Worm (Caenorhabditis elegans) whole organism, young adult: ENCODE data around the gene sun-1.

Experiments
- C17E4.6 ChIP-seq: fragments of 200-800 bp; sonication (Bioruptor generic); IDR thresholded peaks from 2 replicates; pipeline ENCODE4 v1.3.6; 2022; ENCODE audit warnings: missing genetic modification reagents, missing genetic modification characterization, missing compliant biosample characterization
- F39B2.1 ChIP-seq: fragments of 200-800 bp; sonication (Bioruptor generic); IDR thresholded peaks from 2 replicates; pipeline ENCODE4 v1.3.6; 2022; ENCODE audit warnings: missing genetic modification reagents, missing genetic modification characterization, missing compliant biosample characterization
- F49E8.2 ChIP-seq: sonication (generic microtip); optimal IDR thresholded peaks from 3 replicates; lab custom pipeline; 2017; ENCODE audit warnings: missing genetic modification characterization, mild to moderate bottlenecking, missing compliant biosample characterization, antibody characterized with exemption, moderate library complexity; ENCODE audit not compliant: insufficient read depth
- Y53F4B.3 ChIP-seq: fragments of 200-800 bp; sonication (Bioruptor generic); IDR thresholded peaks from 2 replicates; pipeline ENCODE4 v1.3.6; 2022; ENCODE audit warnings: missing genetic modification reagents, missing genetic modification characterization, missing compliant biosample characterization
- ama-1 ChIP-seq, 3 experiments: fragments of 150-350 bp in 1 of 3; sonication (generic microtip) in 2 of 3; optimal IDR thresholded peaks; 2 replicates each; lab custom pipeline; 2014 to 2018; ENCODE audit warnings: missing biosample characterization in 2 of 3, missing genetic modification characterization in 2 of 3, missing genetic modification reagents in 2 of 3
- aptf-2 ChIP-seq: fragments of 200-800 bp; sonication (Bioruptor generic); conservative IDR thresholded peaks from 2 replicates; pipeline ENCODE4 v1.3.6; 2022; ENCODE audit warnings: missing genetic modification reagents, missing genetic modification characterization, missing compliant biosample characterization
- cebp-1 ChIP-seq, 2 experiments: fragments of 200-800 bp in 1 of 2; sonication (Bioruptor generic) in 1 of 2; sonication (generic microtip) in 1 of 2; IDR thresholded peaks in 1 of 2; optimal IDR thresholded peaks in 1 of 2; 2 replicates each; pipeline versions ENCODE4 v1.3.6 to Lab custom; 2017 to 2022; ENCODE audit warnings: missing compliant biosample characterization in 2 of 2, missing genetic modification characterization in 2 of 2, mild to moderate bottlenecking in 1 of 2, missing genetic modification reagents in 1 of 2, moderate library complexity in 1 of 2
- cebp-2 ChIP-seq: fragments of 200-800 bp; sonication (Bioruptor generic); IDR thresholded peaks from 2 replicates; pipeline ENCODE4 v1.3.6; 2022; ENCODE audit warnings: missing genetic modification characterization, missing compliant biosample characterization
- ceh-100 ChIP-seq: fragments of 200-800 bp; sonication (Bioruptor generic); IDR thresholded peaks from 2 replicates; pipeline ENCODE4 v1.3.6; 2022; ENCODE audit warnings: missing genetic modification reagents, missing genetic modification characterization, missing compliant biosample characterization
- ceh-79 ChIP-seq: sonication (generic microtip); optimal IDR thresholded peaks from 2 replicates; lab custom pipeline; 2017; ENCODE audit warnings: mild to moderate bottlenecking, missing genetic modification characterization, missing compliant biosample characterization
- ceh-91 ChIP-seq: fragments of 200-800 bp; sonication (Bioruptor generic); IDR thresholded peaks from 2 replicates; pipeline ENCODE4 v1.3.6; 2022; ENCODE audit warnings: missing genetic modification reagents, missing genetic modification characterization, missing compliant biosample characterization
- die-1 ChIP-seq: sonication (generic microtip); optimal IDR thresholded peaks from 2 replicates; lab custom pipeline; 2016; ENCODE audit warnings: missing genotype, mild to moderate bottlenecking, missing genetic modification characterization, missing compliant biosample characterization
- egl-44 ChIP-seq: fragments of 200-800 bp; sonication (Bioruptor generic); IDR thresholded peaks from 2 replicates; pipeline ENCODE4 v1.3.6; 2022; ENCODE audit warnings: missing genetic modification reagents, missing genetic modification characterization, missing compliant biosample characterization
- egrh-3 ChIP-seq: fragments of 200-800 bp; sonication (Bioruptor generic); IDR thresholded peaks from 2 replicates; pipeline ENCODE4 v1.3.6; 2022; ENCODE audit warnings: missing genetic modification reagents, missing genetic modification characterization, missing compliant biosample characterization
- ekl-4 ChIP-seq: fragments of 200-800 bp; sonication (Bioruptor generic); IDR thresholded peaks from 2 replicates; pipeline ENCODE4 v1.3.6; 2022; ENCODE audit warnings: missing genetic modification reagents, missing genetic modification characterization, missing compliant biosample characterization
- ets-4 ChIP-seq: fragments of 200-800 bp; sonication (Bioruptor generic); optimal IDR thresholded peaks from 2 replicates; lab custom pipeline; 2018; ENCODE audit warnings: mild to moderate bottlenecking, missing genetic modification characterization, missing compliant biosample characterization
- fkh-3 ChIP-seq: sonication (generic microtip); optimal IDR thresholded peaks from 2 replicates; lab custom pipeline; 2016; ENCODE audit warnings: mild to moderate bottlenecking, missing genetic modification characterization, missing compliant biosample characterization
- hlh-12 ChIP-seq: sonication (generic microtip); optimal IDR thresholded peaks from 2 replicates; lab custom pipeline; 2016; ENCODE audit warnings: missing genetic modification characterization, missing compliant biosample characterization
- hlh-26 ChIP-seq: fragments of 200-800 bp; sonication (Bioruptor generic); conservative IDR thresholded peaks from 2 replicates; pipeline ENCODE4 v1.3.6; 2022; ENCODE audit warnings: missing genetic modification reagents, missing genetic modification characterization, missing compliant biosample characterization
- hsf-1 ChIP-seq: fragments of 200-800 bp; sonication (Bioruptor generic); IDR thresholded peaks from 2 replicates; pipeline ENCODE4 v1.3.6; 2022; ENCODE audit warnings: missing genetic modification reagents, missing genetic modification characterization, missing compliant biosample characterization
- let-607 ChIP-seq, 2 experiments: fragments of 200-800 bp in 1 of 2; sonication (Bioruptor generic) in 1 of 2; sonication (generic microtip) in 1 of 2; optimal IDR thresholded peaks; 2 replicates each; lab custom pipeline; 2016 to 2018; ENCODE audit warnings: mild to moderate bottlenecking in 2 of 2, missing compliant biosample characterization in 2 of 2, missing genetic modification characterization in 2 of 2, moderate library complexity in 2 of 2, missing genotype in 1 of 2
- lin-35 ChIP-seq, 3 experiments: fragments of 150-350 bp in 2 of 3; sonication (generic microtip) in 1 of 3; optimal IDR thresholded peaks; 2 replicates each; lab custom pipeline; 2014 to 2018; ENCODE audit warnings: missing biosample characterization in 3 of 3, missing genetic modification characterization in 3 of 3, missing genetic modification reagents in 3 of 3
- lin-40 ChIP-seq: sonication (generic microtip); optimal IDR thresholded peaks from 2 replicates; lab custom pipeline; 2016; ENCODE audit warnings: missing genetic modification characterization, mild to moderate bottlenecking, missing compliant biosample characterization, missing genotype, missing genetic modification reagents
- lin-54 ChIP-seq: fragments of 200-800 bp; sonication (Bioruptor generic); optimal IDR thresholded peaks from 2 replicates; lab custom pipeline; 2018; ENCODE audit warnings: mild to moderate bottlenecking, missing genetic modification characterization, missing compliant biosample characterization
- nfyb-1 ChIP-seq: fragments of 200-800 bp; sonication (Bioruptor generic); IDR thresholded peaks from 2 replicates; pipeline ENCODE4 v1.3.6; 2022; ENCODE audit warnings: missing genetic modification reagents, missing genetic modification characterization, missing compliant biosample characterization
- nhr-179 ChIP-seq: sonication (generic microtip); optimal IDR thresholded peaks from 2 replicates; lab custom pipeline; 2016; ENCODE audit warnings: mild to moderate bottlenecking, missing genetic modification characterization, missing compliant biosample characterization
- pbrm-1 ChIP-seq: fragments of 200-800 bp; sonication (Bioruptor generic); IDR thresholded peaks from 2 replicates; pipeline ENCODE4 v1.3.6; 2022; ENCODE audit warnings: missing genetic modification reagents, missing genetic modification characterization, missing compliant biosample characterization
- rpc-1 ChIP-seq, 2 experiments: fragments of 150-350 bp in 1 of 2; sonication (generic microtip) in 1 of 2; optimal IDR thresholded peaks; 2 replicates each; lab custom pipeline; 2014 to 2018; ENCODE audit warnings: missing biosample characterization in 1 of 2, missing genetic modification characterization in 1 of 2, missing genetic modification reagents in 1 of 2, missing genotype in 1 of 2
- snpc-1.3 ChIP-seq: sonication (generic microtip); optimal IDR thresholded peaks from 2 replicates; lab custom pipeline; 2017; ENCODE audit warnings: missing genetic modification characterization, mild to moderate bottlenecking, missing compliant biosample characterization, antibody characterized with exemption, moderate library complexity, missing genotype, missing genetic modification reagents; ENCODE audit not compliant: insufficient read depth
- tbx-9 ChIP-seq: sonication (generic microtip); optimal IDR thresholded peaks from 2 replicates; lab custom pipeline; 2016; ENCODE audit warnings: borderline replicate concordance, missing genetic modification characterization, inconsistent platforms, missing compliant biosample characterization
- unc-62 ChIP-seq: fragments of 150-350 bp; optimal IDR thresholded peaks from 2 replicates; lab custom pipeline; 2014; ENCODE audit warnings: missing biosample characterization, missing genetic modification reagents, missing genetic modification characterization
- ztf-18 ChIP-seq: sonication (generic microtip); optimal IDR thresholded peaks from 2 replicates; lab custom pipeline; 2016; ENCODE audit warnings: missing genotype, mild to moderate bottlenecking, missing genetic modification characterization, missing compliant biosample characterization
- ztf-25 ChIP-seq: fragments of 200-800 bp; sonication (Bioruptor generic); IDR thresholded peaks from 2 replicates; pipeline ENCODE4 v1.3.6; 2022; ENCODE audit warnings: missing genetic modification reagents, missing genetic modification characterization, missing compliant biosample characterization

The sun-1 gene

DNA sequence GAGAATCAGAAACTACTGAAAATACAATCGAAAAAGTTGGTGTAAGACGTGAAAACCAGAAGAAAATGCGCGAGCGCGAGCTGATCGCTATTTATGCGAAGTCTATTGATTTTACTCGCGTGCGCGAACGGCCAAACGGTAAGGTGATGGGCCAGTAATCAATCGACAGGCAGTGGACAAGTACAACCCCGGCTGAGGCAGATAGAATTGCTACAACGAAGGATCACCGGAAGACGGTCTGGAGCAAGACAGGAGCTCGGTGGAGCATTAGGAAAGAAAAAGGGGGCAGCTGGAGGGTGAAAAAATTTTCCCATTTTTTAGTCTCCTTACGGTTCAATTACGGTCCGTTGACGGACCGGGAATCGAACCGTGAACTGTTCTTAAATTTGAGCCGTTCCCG is 46.4 kb upstream of the sun-1 start (continued):
- peak; percentile 55 for TF ChIP-seq pbrm-1
- peak; percentile 76; the same call in 1 of the 2 replicates for TF ChIP-seq ztf-25

DNA sequence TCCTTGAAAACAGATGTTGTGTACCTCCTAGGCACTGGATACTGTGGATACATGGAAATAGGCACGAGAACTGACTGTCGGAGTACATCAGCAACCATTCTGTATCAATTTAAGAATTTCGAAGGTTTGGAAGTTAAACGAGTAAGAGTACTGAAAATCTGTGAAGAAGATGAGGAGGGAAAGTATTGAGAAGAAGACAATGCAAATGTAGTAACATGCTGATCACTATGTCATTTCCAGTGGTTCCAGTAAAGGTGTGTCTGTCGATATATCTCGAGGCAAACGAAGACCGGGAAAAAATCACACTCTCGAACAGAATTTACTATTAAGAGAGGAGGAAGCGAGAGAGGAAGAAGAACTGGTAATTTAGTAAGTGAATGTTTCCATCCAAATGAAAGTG is 43.2 kb upstream of the sun-1 start, which contains the start of gene dmd-10:
TSS of gene dmd-10 (minus strand) at position 101 of the 400 bp plus-strand sequence.
- TF ChIP-seq F49E8.2 (no peak), egl-44 (GFP tag; lab: Robert Waterston, UW) (no peak), fkh-3 (tag; lab: Kevin White, UChicago) (no peak), die-1 (tag; lab: Kevin White, UChicago) (no peak), ceh-100 (no peak), cebp-1 (GFP tag; IDR thresholded peaks at IDR 0.05; lab: Robert Waterston, UW) (no peak), cebp-1 (tag; optimal IDR thresholded peaks at IDR 0.05; lab: Kevin White, UChicago) (no peak), ztf-18 (tag; lab: Kevin White, UChicago) (no peak), rpc-1 (optimal IDR thresholded peaks at IDR 0.05; lab: Kevin White, UChicago) (no peak), rpc-1 (tag; optimal IDR thresholded peaks at IDR 0.05; lab: Kevin White, UChicago) (no peak), hlh-26 (GFP tag; lab: Robert Waterston, UW) (no peak), ets-4 (GFP tag; lab: Kevin White, UChicago) (no peak), unc-62 (GFP tag; lab: Kevin White, UChicago) (no peak), nhr-179 (tag; lab: Kevin White, UChicago) (no peak), Y53F4B.3 (GFP tag; lab: Robert Waterston, UW) (no peak), F39B2.1 (GFP tag; lab: Robert Waterston, UW) (no peak), ceh-91 (GFP tag; lab: Robert Waterston, UW) (no peak), C17E4.6 (GFP tag; lab: Robert Waterston, UW) (no peak), aptf-2 (GFP tag; lab: Robert Waterston, UW) (no peak), lin-35 (GFP tag; optimal IDR thresholded peaks at IDR 0.05; lab: Kevin White, UChicago) (no peak), lin-40 (no peak), hsf-1 (GFP tag; lab: Robert Waterston, UW) (no peak)

DNA sequence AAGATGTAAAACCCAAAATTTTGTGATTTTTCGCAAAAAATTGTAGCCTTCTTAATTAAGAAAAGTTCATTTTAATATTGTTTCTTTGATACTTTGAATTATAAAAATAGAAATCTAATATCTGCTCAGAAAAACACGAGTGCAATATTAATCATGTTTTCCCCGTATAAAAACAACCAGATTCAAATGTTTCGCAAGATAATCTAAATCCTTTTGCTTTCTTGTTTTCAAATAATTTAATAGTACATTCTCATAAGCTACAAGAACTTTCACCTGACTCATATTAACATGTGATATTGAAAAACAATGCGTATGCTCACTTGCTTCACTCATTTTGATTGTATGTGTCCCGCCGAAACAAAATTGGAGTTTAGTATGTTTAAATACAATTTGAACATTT is 42.0 kb upstream of the sun-1 start:
- TF ChIP-seq lin-54 (GFP tag; lab: Kevin White, UChicago) (no peak), snpc-1.3 (tag; lab: Kevin White, UChicago) (no peak), ama-1 (optimal IDR thresholded peaks at IDR 0.05; lab: Kevin White, UChicago) (no peak), ama-1 (GFP tag; optimal IDR thresholded peaks at IDR 0.05; lab: Kevin White, UChicago) (no peak), nfyb-1 (GFP tag; lab: Robert Waterston, UW) (no peak), ceh-100 (no peak), ekl-4 (GFP tag; lab: Robert Waterston, UW) (no peak), fkh-3 (tag; lab: Kevin White, UChicago) (no peak), egrh-3 (GFP tag; lab: Robert Waterston, UW) (no peak), ceh-79 (tag; lab: Kevin White, UChicago) (no peak), cebp-2 (no peak), let-607 (tag; optimal IDR thresholded peaks at IDR 0.05; lab: Kevin White, UChicago) (no peak), tbx-9 (tag; lab: Kevin White, UChicago) (no peak), hlh-12 (tag; lab: Kevin White, UChicago) (no peak), hlh-26 (GFP tag; lab: Robert Waterston, UW) (no peak)
